Fruit fly (Drosophila melanogaster): ENCODE data around the gene CG44215.

Gene CG44215

dm6 chr3R:14116088-14116487, 38.2 kb downstream of the CG44215 start:
- TF ChIP-seq CG9948 (tag; optimal IDR thresholded peaks at IDR 0.05) (no peak), CG8159 (tag; optimal IDR thresholded peaks at IDR 0.05) (no peak), Ets98B (GFP tag; IDR thresholded peaks at IDR 0.05) (no peak), CG8301 (tag; optimal IDR thresholded peaks at IDR 0.05) (no peak), Snoo (tag; optimal IDR thresholded peaks at IDR 0.05) (no peak), gl (tag; optimal IDR thresholded peaks at IDR 0.05) (no peak), CG12605 (GFP tag; IDR thresholded peaks at IDR 0.05) (no peak), CG4496 (GFP tag; IDR thresholded peaks at IDR 0.05) (no peak), D1 (tag; optimal IDR thresholded peaks at IDR 0.05) (no peak), CG17806 (tag; optimal IDR thresholded peaks at IDR 0.05) (no peak), CG32121 (GFP tag; IDR thresholded peaks at IDR 0.05) (no peak), CG13204 (GFP tag; optimal IDR thresholded peaks at IDR 0.05) (no peak), CG14655 (GFP tag; optimal IDR thresholded peaks at IDR 0.05) (no peak)

dm6 chr3R:14112066-14112465, 42.2 kb downstream of the CG44215 start, which contains the start of gene CG14357:
TSS of gene CG14357 (minus strand) at chr3R:14112166.
- TF ChIP-seq CG15710 (tag; optimal IDR thresholded peaks at IDR 0.05) (no peak), CG4496 (GFP tag; IDR thresholded peaks at IDR 0.05) (no peak), gl (tag; optimal IDR thresholded peaks at IDR 0.05) (no peak)

- no peak for TF ChIP-seq fd96Ca (GFP tag; IDR thresholded peaks at IDR 0.05)
- TF ChIP-seq Snoo (tag; optimal IDR thresholded peaks at IDR 0.05) = no peak
- no peak for TF ChIP-seq EcR (GFP tag; optimal IDR thresholded peaks at IDR 0.05)
- no peak for TF ChIP-seq rn (GFP tag; IDR thresholded peaks at IDR 0.05)
Observed at dm6 chr3R:14109145-14109544, 45.1 kb downstream of the CG44215 start, which contains the start of gene Or88a. TSS of gene Or88a (plus strand) at chr3R:14109445.

dm6 chr3R:14108158-14108921, 45.9 kb downstream of the CG44215 start, which contains the start of gene CG12402:
TSS of gene CG12402 (minus strand) at chr3R:14108321.
- peak; percentile 40 for TF ChIP-seq CG14655 (GFP tag; optimal IDR thresholded peaks at IDR 0.05)
- TF ChIP-seq Snoo (tag; optimal IDR thresholded peaks at IDR 0.05) = no peak
- no peak for TF ChIP-seq gl (tag; optimal IDR thresholded peaks at IDR 0.05)
- peak; percentile 68; the same call in 2 of the 3 replicates for TF ChIP-seq fd96Ca (GFP tag; IDR thresholded peaks at IDR 0.05)
- peak; percentile 14 for TF ChIP-seq Pif1A (GFP tag; optimal IDR thresholded peaks at IDR 0.05)
- TF ChIP-seq CG15710 (tag; optimal IDR thresholded peaks at IDR 0.05) = no peak
- no peak for TF ChIP-seq EcR (GFP tag; optimal IDR thresholded peaks at IDR 0.05)
- TF ChIP-seq CG34367 (tag; optimal IDR thresholded peaks at IDR 0.05) = no peak
- no peak for TF ChIP-seq CG10348 (GFP tag; IDR thresholded peaks at IDR 0.05)
- TF ChIP-seq Ets98B (GFP tag; IDR thresholded peaks at IDR 0.05) = peak; percentile 70; the same call in 1 of the 2 replicates
- TF ChIP-seq CG13204 (GFP tag; optimal IDR thresholded peaks at IDR 0.05) = no peak
- peak; percentile 16 for TF ChIP-seq CG9948 (tag; optimal IDR thresholded peaks at IDR 0.05)
- TF ChIP-seq D1 (tag; optimal IDR thresholded peaks at IDR 0.05) = peak; percentile 14
- peak; percentile 60; the same call in 2 of the 3 replicates for TF ChIP-seq CG4496 (GFP tag; IDR thresholded peaks at IDR 0.05)
- peak; percentile 70 for TF ChIP-seq CG12605 (GFP tag; IDR thresholded peaks at IDR 0.05)
- 0 out of 2 replicates have a peak, but pooled peaks have one; percentile 35 for TF ChIP-seq rn (GFP tag; IDR thresholded peaks at IDR 0.05)
- TF ChIP-seq CG32121 (GFP tag; IDR thresholded peaks at IDR 0.05) = peak; percentile 74
- TF ChIP-seq Pif1B (GFP tag; optimal IDR thresholded peaks at IDR 0.05) = peak; percentile 8
- peak; percentile 20 for TF ChIP-seq CG8159 (tag; optimal IDR thresholded peaks at IDR 0.05)
- no peak for TF ChIP-seq CG17806 (tag; optimal IDR thresholded peaks at IDR 0.05)
- TF ChIP-seq CG8301 (tag; optimal IDR thresholded peaks at IDR 0.05) = no peak

- TF ChIP-seq CG10348 (GFP tag; IDR thresholded peaks at IDR 0.05) = no peak
- TF ChIP-seq D1 (tag; optimal IDR thresholded peaks at IDR 0.05) = no peak
- no peak for TF ChIP-seq fd96Ca (GFP tag; IDR thresholded peaks at IDR 0.05)
- no peak for TF ChIP-seq Pif1A (GFP tag; optimal IDR thresholded peaks at IDR 0.05)
- TF ChIP-seq CG9948 (tag; optimal IDR thresholded peaks at IDR 0.05) = no peak
- no peak for TF ChIP-seq CG8159 (tag; optimal IDR thresholded peaks at IDR 0.05)
Observed at dm6 chr3R:14107597-14107996, 46.6 kb downstream of the CG44215 start.
